Worm (Caenorhabditis elegans) whole organism, young adult: ENCODE measurements around the gene dyf-2.

ENCODE experiments used
- B0035.1 ChIP-seq: sonication (generic microtip); optimal IDR thresholded peaks from 2 replicates; lab custom pipeline; 2016; ENCODE audit warnings: missing genetic modification characterization, mild to moderate bottlenecking, missing compliant biosample characterization, missing genotype, missing genetic modification reagents
- B0336.3 ChIP-seq: fragments of 200-800 bp; sonication (Bioruptor generic); IDR thresholded peaks from 2 replicates; pipeline ENCODE4 v1.3.6; 2022; ENCODE audit warnings: missing genetic modification characterization, missing compliant biosample characterization
- C06A6.2 ChIP-seq: fragments of 200-800 bp; sonication (Bioruptor generic); conservative IDR thresholded peaks from 2 replicates; pipeline ENCODE4 v1.3.6; 2022; ENCODE audit warnings: missing genetic modification characterization, missing compliant biosample characterization
- D2030.7 ChIP-seq: fragments of 200-800 bp; sonication (Bioruptor generic); IDR thresholded peaks from 2 replicates; pipeline ENCODE4 v1.3.6; 2022; ENCODE audit warnings: missing genetic modification reagents, missing genetic modification characterization, missing compliant biosample characterization
- F33H1.4 ChIP-seq: fragments of 200-800 bp; sonication (Bioruptor generic); IDR thresholded peaks from 2 replicates; pipeline ENCODE4 v1.3.6; 2022; ENCODE audit warnings: missing genetic modification reagents, missing genetic modification characterization, missing compliant biosample characterization
- F52B5.7 ChIP-seq: sonication (generic microtip); optimal IDR thresholded peaks from 2 replicates; lab custom pipeline; 2016; ENCODE audit warnings: mild to moderate bottlenecking, missing genetic modification characterization, missing compliant biosample characterization
- Y53F4B.3 ChIP-seq: fragments of 200-800 bp; sonication (Bioruptor generic); IDR thresholded peaks from 2 replicates; pipeline ENCODE4 v1.3.6; 2022; ENCODE audit warnings: missing genetic modification reagents, missing genetic modification characterization, missing compliant biosample characterization
- Y67H2A.10 ChIP-seq: fragments of 200-800 bp; sonication (Bioruptor generic); conservative IDR thresholded peaks from 2 replicates; pipeline ENCODE4 v1.3.6; 2022; ENCODE audit warnings: missing genetic modification reagents, missing genetic modification characterization, missing compliant biosample characterization
- akir-1 ChIP-seq: fragments of 200-800 bp; sonication (Bioruptor generic); optimal IDR thresholded peaks from 2 replicates; lab custom pipeline; 2018; ENCODE audit warnings: mild to moderate bottlenecking, missing genetic modification characterization, moderate library complexity, missing compliant biosample characterization
- aptf-2 ChIP-seq: fragments of 200-800 bp; sonication (Bioruptor generic); conservative IDR thresholded peaks from 2 replicates; pipeline ENCODE4 v1.3.6; 2022; ENCODE audit warnings: missing genetic modification reagents, missing genetic modification characterization, missing compliant biosample characterization
- athp-1 ChIP-seq: sonication (generic microtip); optimal IDR thresholded peaks from 2 replicates; lab custom pipeline; 2017; ENCODE audit warnings: mild to moderate bottlenecking, missing genetic modification characterization, missing compliant biosample characterization
- attf-3 ChIP-seq: fragments of 200-800 bp; sonication (Bioruptor generic); conservative IDR thresholded peaks from 2 replicates; pipeline ENCODE4 v1.3.6; 2022; ENCODE audit warnings: missing genetic modification reagents, missing genetic modification characterization, missing compliant biosample characterization
- attf-6 ChIP-seq: fragments of 200-800 bp; sonication (Bioruptor generic); IDR thresholded peaks from 2 replicates; pipeline ENCODE4 v1.3.6; 2022; ENCODE audit warnings: missing genetic modification reagents, missing genetic modification characterization, missing compliant biosample characterization
- cebp-1 ChIP-seq, 2 experiments: fragments of 200-800 bp in 1 of 2; sonication (Bioruptor generic) in 1 of 2; sonication (generic microtip) in 1 of 2; IDR thresholded peaks in 1 of 2; optimal IDR thresholded peaks in 1 of 2; 2 replicates each; pipeline versions ENCODE4 v1.3.6 to Lab custom; 2017 to 2022; ENCODE audit warnings: missing compliant biosample characterization in 2 of 2, missing genetic modification characterization in 2 of 2, mild to moderate bottlenecking in 1 of 2, missing genetic modification reagents in 1 of 2, moderate library complexity in 1 of 2
- cebp-2 ChIP-seq: fragments of 200-800 bp; sonication (Bioruptor generic); IDR thresholded peaks from 2 replicates; pipeline ENCODE4 v1.3.6; 2022; ENCODE audit warnings: missing genetic modification characterization, missing compliant biosample characterization
- ceh-27 ChIP-seq: fragments of 200-800 bp; sonication (Bioruptor generic); optimal IDR thresholded peaks from 2 replicates; lab custom pipeline; 2018; ENCODE audit warnings: mild to moderate bottlenecking, missing genetic modification characterization, moderate library complexity, missing compliant biosample characterization
- die-1 ChIP-seq: sonication (generic microtip); optimal IDR thresholded peaks from 2 replicates; lab custom pipeline; 2016; ENCODE audit warnings: missing genotype, mild to moderate bottlenecking, missing genetic modification characterization, missing compliant biosample characterization
- egl-18 ChIP-seq: fragments of 200-800 bp; sonication (Bioruptor generic); IDR thresholded peaks from 2 replicates; pipeline ENCODE4 v1.3.6; 2022; ENCODE audit warnings: missing genetic modification reagents, missing genetic modification characterization, missing compliant biosample characterization
- ets-4 ChIP-seq: fragments of 200-800 bp; sonication (Bioruptor generic); optimal IDR thresholded peaks from 2 replicates; lab custom pipeline; 2018; ENCODE audit warnings: mild to moderate bottlenecking, missing genetic modification characterization, missing compliant biosample characterization
- gei-17 ChIP-seq: fragments of 200-800 bp; sonication (Bioruptor generic); optimal IDR thresholded peaks from 2 replicates; lab custom pipeline; 2018; ENCODE audit warnings: mild to moderate bottlenecking, missing genetic modification characterization, missing compliant biosample characterization
- hlh-12 ChIP-seq: sonication (generic microtip); optimal IDR thresholded peaks from 2 replicates; lab custom pipeline; 2016; ENCODE audit warnings: missing genetic modification characterization, missing compliant biosample characterization
- hmg-1.2 ChIP-seq: fragments of 200-800 bp; sonication (Bioruptor generic); IDR thresholded peaks from 2 replicates; pipeline ENCODE4 v1.3.6; 2022; ENCODE audit warnings: missing genetic modification reagents, missing genetic modification characterization, missing compliant biosample characterization
- lag-1 ChIP-seq: fragments of 200-800 bp; sonication (Bioruptor generic); IDR thresholded peaks from 2 replicates; pipeline ENCODE4 v1.3.6; 2022; ENCODE audit warnings: missing genetic modification reagents, missing genetic modification characterization, missing compliant biosample characterization
- lsl-1 ChIP-seq: fragments of 200-800 bp; sonication (Bioruptor generic); optimal IDR thresholded peaks from 2 replicates; lab custom pipeline; 2018; ENCODE audit warnings: mild to moderate bottlenecking, missing genetic modification characterization, moderate library complexity, missing compliant biosample characterization
- mxl-1 ChIP-seq: sonication (generic microtip); optimal IDR thresholded peaks from 2 replicates; lab custom pipeline; 2016; ENCODE audit warnings: missing genetic modification characterization, missing compliant biosample characterization
- nfya-2 ChIP-seq: fragments of 200-800 bp; sonication (Bioruptor generic); IDR thresholded peaks from 2 replicates; pipeline ENCODE4 v1.3.6; 2022; ENCODE audit warnings: missing genetic modification reagents, missing genetic modification characterization, missing compliant biosample characterization
- nfyb-1 ChIP-seq: fragments of 200-800 bp; sonication (Bioruptor generic); IDR thresholded peaks from 2 replicates; pipeline ENCODE4 v1.3.6; 2022; ENCODE audit warnings: missing genetic modification reagents, missing genetic modification characterization, missing compliant biosample characterization
- nhr-120 ChIP-seq: fragments of 200-800 bp; sonication (Bioruptor generic); IDR thresholded peaks from 2 replicates; pipeline ENCODE4 v1.3.6; 2022; ENCODE audit warnings: missing genetic modification characterization, missing compliant biosample characterization
- nhr-27 ChIP-seq: fragments of 200-800 bp; sonication (Bioruptor generic); optimal IDR thresholded peaks from 2 replicates; lab custom pipeline; 2018; ENCODE audit warnings: mild to moderate bottlenecking, missing genetic modification characterization, moderate library complexity, missing compliant biosample characterization
- pbrm-1 ChIP-seq: fragments of 200-800 bp; sonication (Bioruptor generic); IDR thresholded peaks from 2 replicates; pipeline ENCODE4 v1.3.6; 2022; ENCODE audit warnings: missing genetic modification reagents, missing genetic modification characterization, missing compliant biosample characterization
- pha-4 ChIP-seq: fragments of 150-350 bp; sonication (generic microtip); optimal IDR thresholded peaks from 2 replicates; lab custom pipeline; 2014; ENCODE audit warnings: missing biosample characterization, missing genetic modification reagents, missing genetic modification characterization
- snpc-1.1 ChIP-seq: sonication (generic microtip); optimal IDR thresholded peaks from 2 replicates; lab custom pipeline; 2017; ENCODE audit warnings: missing genetic modification characterization, mild to moderate bottlenecking, missing compliant biosample characterization, antibody characterized with exemption, moderate library complexity, missing genotype, missing genetic modification reagents; ENCODE audit not compliant: insufficient read depth
- somi-1 ChIP-seq: fragments of 200-800 bp; sonication (Bioruptor generic); optimal IDR thresholded peaks from 2 replicates; lab custom pipeline; 2018; ENCODE audit warnings: mild to moderate bottlenecking, missing genetic modification characterization, missing compliant biosample characterization
- tbp1 ChIP-seq: fragments of 200-800 bp; sonication (Bioruptor generic); optimal IDR thresholded peaks from 2 replicates; lab custom pipeline; 2018; ENCODE audit warnings: mild to moderate bottlenecking, missing genetic modification characterization, missing compliant biosample characterization
- tbx-9 ChIP-seq: sonication (generic microtip); optimal IDR thresholded peaks from 2 replicates; lab custom pipeline; 2016; ENCODE audit warnings: borderline replicate concordance, missing genetic modification characterization, inconsistent platforms, missing compliant biosample characterization
- unc-130 ChIP-seq: sonication (generic microtip); optimal IDR thresholded peaks from 2 replicates; lab custom pipeline; 2016; ENCODE audit warnings: missing genetic modification reagents, missing genetic modification characterization, missing compliant biosample characterization
- ztf-28 ChIP-seq: fragments of 200-800 bp; sonication (Bioruptor generic); IDR thresholded peaks from 2 replicates; pipeline ENCODE4 v1.3.6; 2022; ENCODE audit warnings: missing genetic modification reagents, missing genetic modification characterization, missing compliant biosample characterization

The dyf-2 gene

ce11 chrIII:13692555-13692954 is 6.3 kb upstream of the dyf-2 start, which contains the start of gene cyn-2:
TSS of gene cyn-2 (plus strand) at chrIII:13692668.
- TF ChIP-seq akir-1 (GFP tag; lab: Kevin White, UChicago) (no peak), B0336.3 (peak; percentile 56), athp-1 (tag; lab: Kevin White, UChicago) (peak; percentile 36), attf-6 (GFP tag; lab: Robert Waterston, UW) (peak; percentile 61; the same call in 1 of the 2 replicates), hmg-1.2 (GFP tag; lab: Robert Waterston, UW) (no peak), nfyb-1 (GFP tag; lab: Robert Waterston, UW) (0 out of 2 replicates have a peak, but pooled peaks have one; percentile 7), B0035.1 (tag; lab: Kevin White, UChicago) (peak; percentile 22), die-1 (peak; percentile 10), D2030.7 (GFP tag; lab: Robert Waterston, UW) (peak; percentile 25; the same call in 1 of the 2 replicates), F52B5.7 (tag; lab: Kevin White, UChicago) (peak; percentile 42), lsl-1 (no peak), pbrm-1 (GFP tag; lab: Robert Waterston, UW) (0 out of 2 replicates have a peak, but pooled peaks have one; percentile 28)

- TF ChIP-seq ztf-28 (GFP tag; lab: Robert Waterston, UW) (no peak), Y53F4B.3 (GFP tag; lab: Robert Waterston, UW) (no peak), pha-4 (tag; lab: Kevin White, UChicago) (no peak), B0336.3 (no peak), nhr-27 (tag; lab: Kevin White, UChicago) (no peak), aptf-2 (GFP tag; lab: Robert Waterston, UW) (no peak), ceh-27 (GFP tag; lab: Kevin White, UChicago) (no peak), hlh-12 (no peak), lag-1 (GFP tag; lab: Robert Waterston, UW) (no peak), F33H1.4 (GFP tag; lab: Robert Waterston, UW) (no peak), Y67H2A.10 (GFP tag; lab: Robert Waterston, UW) (no peak), tbx-9 (tag; lab: Kevin White, UChicago) (no peak)
Observed at ce11 chrIII:13687211-13687610, 966 bp upstream of the dyf-2 start, which contains the start of gene cul-2. TSS of gene cul-2 (plus strand) at chrIII:13687269.

ce11 chrIII:13684236-13684635 is 2.0 kb downstream of the dyf-2 start:
- no peak for TF ChIP-seq cebp-2 (GFP tag; lab: Robert Waterston, UW)
- no peak for TF ChIP-seq nfya-2 (GFP tag; lab: Robert Waterston, UW)
- no peak for TF ChIP-seq C06A6.2 (GFP tag; lab: Robert Waterston, UW)
- no peak for TF ChIP-seq mxl-1 (tag; lab: Kevin White, UChicago)
- TF ChIP-seq aptf-2 (GFP tag; lab: Robert Waterston, UW): no peak
- TF ChIP-seq egl-18 (GFP tag; lab: Robert Waterston, UW): no peak
- no peak for TF ChIP-seq ets-4 (GFP tag; lab: Kevin White, UChicago)
- TF ChIP-seq nfyb-1 (GFP tag; lab: Robert Waterston, UW): no peak
- TF ChIP-seq tbp1 (GFP tag; lab: Kevin White, UChicago): no peak
- TF ChIP-seq snpc-1.1 (tag; lab: Kevin White, UChicago): no peak
- no peak for TF ChIP-seq cebp-1 (GFP tag; IDR thresholded peaks at IDR 0.05; lab: Robert Waterston, UW)
- no peak for TF ChIP-seq cebp-1 (tag; optimal IDR thresholded peaks at IDR 0.05; lab: Kevin White, UChicago)
- TF ChIP-seq nhr-120: no peak
- TF ChIP-seq unc-130 (GFP tag; lab: Kevin White, UChicago): no peak
- no peak for TF ChIP-seq somi-1 (GFP tag; lab: Kevin White, UChicago)
- no peak for TF ChIP-seq gei-17 (GFP tag; lab: Kevin White, UChicago)
- no peak for TF ChIP-seq Y53F4B.3 (GFP tag; lab: Robert Waterston, UW)
- no peak for TF ChIP-seq attf-3 (GFP tag; lab: Robert Waterston, UW)
